Worm (Caenorhabditis elegans) whole organism, L4 larva: ENCODE results near the gene csp-2.

Experiments
- F49E8.2 ChIP-seq: sonication (generic microtip); optimal IDR thresholded peaks from 2 replicates; lab custom pipeline; 2016; ENCODE audit warnings: missing compliant biosample characterization, mild to moderate bottlenecking, missing genetic modification characterization, borderline replicate concordance
- R02D3.7 ChIP-seq: fragments of 150-350 bp; sonication (generic microtip); optimal IDR thresholded peaks from 3 replicates; lab custom pipeline; 2014; ENCODE audit warnings: missing biosample characterization, missing genetic modification characterization
- Y5F2A.4 ChIP-seq: fragments of 200-800 bp; sonication (Bioruptor generic); optimal IDR thresholded peaks from 2 replicates; lab custom pipeline; 2018; ENCODE audit warnings: mild to moderate bottlenecking, missing genetic modification characterization, missing compliant biosample characterization
- ZK546.5 ChIP-seq, 2 experiments: sonication (generic microtip); optimal IDR thresholded peaks; 2 replicates each; lab custom pipeline; 2017; ENCODE audit warnings: missing biosample characterization in 2 of 2, missing genetic modification characterization in 2 of 2
- aly-2 ChIP-seq: sonication (generic microtip); optimal IDR thresholded peaks from 2 replicates; lab custom pipeline; 2018; ENCODE audit warnings: missing biosample characterization, missing genetic modification characterization
- arid-1 ChIP-seq: fragments of 200-800 bp; sonication (Bioruptor generic); conservative IDR thresholded peaks from 2 replicates; pipeline ENCODE4 v1.3.6; 2022; ENCODE audit warnings: missing genetic modification reagents, missing genetic modification characterization, missing compliant biosample characterization
- ceh-20 ChIP-seq: fragments of 200-800 bp; sonication (Bioruptor generic); IDR thresholded peaks from 2 replicates; pipeline ENCODE4 v1.3.6; 2022; ENCODE audit warnings: missing genetic modification reagents, missing genetic modification characterization, missing compliant biosample characterization
- daf-16 ChIP-seq, 3 experiments: sonication (generic microtip); optimal IDR thresholded peaks; 2 replicates each; lab custom pipeline; 2016 to 2017; ENCODE audit warnings: missing genetic modification characterization in 3 of 3, missing genetic modification reagents in 3 of 3, mild to moderate bottlenecking in 2 of 3, missing compliant biosample characterization in 2 of 3, missing biosample characterization in 1 of 3, moderate library complexity in 1 of 3
- daf-8 ChIP-seq: fragments of 200-800 bp; sonication (Bioruptor generic); IDR thresholded peaks from 2 replicates; pipeline ENCODE4 v1.3.6; 2022; ENCODE audit warnings: missing genetic modification characterization, missing compliant biosample characterization
- dmd-9 ChIP-seq: fragments of 200-800 bp; sonication (Bioruptor generic); IDR thresholded peaks from 2 replicates; pipeline ENCODE4 v1.3.6; 2022; ENCODE audit warnings: missing genetic modification reagents, missing genetic modification characterization, missing compliant biosample characterization
- egl-43 ChIP-seq: fragments of 200-800 bp; sonication (Bioruptor generic); IDR thresholded peaks from 2 replicates; pipeline ENCODE4 v1.3.6; 2022; ENCODE audit warnings: missing genetic modification reagents, missing genetic modification characterization, missing compliant biosample characterization
- gei-8 ChIP-seq: fragments of 200-800 bp; sonication (Bioruptor generic); optimal IDR thresholded peaks from 2 replicates; lab custom pipeline; 2018; ENCODE audit warnings: mild to moderate bottlenecking, missing genetic modification characterization, missing compliant biosample characterization
- hlh-11 ChIP-seq: fragments of 200-800 bp; sonication (Bioruptor generic); optimal IDR thresholded peaks from 2 replicates; lab custom pipeline; 2018; ENCODE audit warnings: mild to moderate bottlenecking, missing genetic modification characterization, missing compliant biosample characterization
- lim-7 ChIP-seq: fragments of 200-800 bp; sonication (Bioruptor generic); IDR thresholded peaks from 2 replicates; pipeline ENCODE4 v1.3.6; 2022; ENCODE audit warnings: missing genetic modification characterization, missing compliant biosample characterization
- lin-1 ChIP-seq: fragments of 200-800 bp; sonication (Bioruptor generic); IDR thresholded peaks from 2 replicates; pipeline ENCODE4 v1.3.6; 2022; ENCODE audit warnings: missing genetic modification reagents, missing genetic modification characterization, missing compliant biosample characterization
- lsy-2 ChIP-seq, 2 experiments: fragments of 150-350 bp in 1 of 2; sonication (generic microtip) in 1 of 2; optimal IDR thresholded peaks; 2 replicates each; lab custom pipeline; 2014 to 2017; ENCODE audit warnings: missing biosample characterization in 2 of 2, missing genetic modification characterization in 2 of 2
- madf-5 ChIP-seq, 2 experiments: fragments of 200-800 bp; sonication (Bioruptor generic); IDR thresholded peaks; 2 replicates each; pipeline ENCODE4 v1.3.6; 2022; ENCODE audit warnings: missing compliant biosample characterization in 2 of 2, missing genetic modification characterization in 2 of 2
- mdt-29 ChIP-seq: fragments of 200-800 bp; sonication (Bioruptor generic); IDR thresholded peaks from 2 replicates; pipeline ENCODE4 v1.3.6; 2022; ENCODE audit warnings: missing genetic modification reagents, missing genetic modification characterization, missing compliant biosample characterization
- mep-1 ChIP-seq: fragments of 150-350 bp; sonication (generic microtip); optimal IDR thresholded peaks from 3 replicates; lab custom pipeline; 2014; ENCODE audit warnings: missing biosample characterization, missing genetic modification characterization
- mes-2 ChIP-seq: sonication (generic microtip); optimal IDR thresholded peaks from 2 replicates; lab custom pipeline; 2016; ENCODE audit warnings: missing genotype, mild to moderate bottlenecking, missing genetic modification characterization, missing compliant biosample characterization; ENCODE audit not compliant: poor library complexity, severe bottlenecking
- nhr-10 ChIP-seq: fragments of 150-350 bp; optimal IDR thresholded peaks from 2 replicates; lab custom pipeline; 2014; ENCODE audit warnings: missing biosample characterization, missing genetic modification characterization
- nhr-11 ChIP-seq: fragments of 150-350 bp; optimal IDR thresholded peaks from 2 replicates; lab custom pipeline; 2014; ENCODE audit warnings: missing biosample characterization, missing genetic modification characterization
- nhr-25 ChIP-seq: sonication (generic microtip); optimal IDR thresholded peaks from 2 replicates; lab custom pipeline; 2017; ENCODE audit warnings: missing genetic modification characterization, mild to moderate bottlenecking, missing compliant biosample characterization, antibody characterized with exemption, moderate library complexity, borderline replicate concordance; ENCODE audit not compliant: insufficient read depth
- nhr-28 ChIP-seq: fragments of 150-350 bp; optimal IDR thresholded peaks from 2 replicates; lab custom pipeline; 2014; ENCODE audit warnings: missing biosample characterization, missing genetic modification characterization
- nhr-6 ChIP-seq: fragments of 150-350 bp; optimal IDR thresholded peaks from 2 replicates; lab custom pipeline; 2014; ENCODE audit warnings: missing biosample characterization, missing genetic modification characterization
- php-3 ChIP-seq: fragments of 200-800 bp; sonication (Bioruptor generic); IDR thresholded peaks from 2 replicates; pipeline ENCODE4 v1.3.6; 2022; ENCODE audit warnings: missing genetic modification reagents, missing genetic modification characterization, missing compliant biosample characterization
- tag-97 ChIP-seq: fragments of 200-800 bp; sonication (Bioruptor generic); IDR thresholded peaks from 2 replicates; pipeline ENCODE4 v1.3.6; 2022; ENCODE audit warnings: missing genetic modification characterization, missing compliant biosample characterization
- unc-130 ChIP-seq: sonication (generic microtip); optimal IDR thresholded peaks from 2 replicates; lab custom pipeline; 2016; ENCODE audit warnings: missing genetic modification reagents, missing genetic modification characterization, missing compliant biosample characterization
- unc-39 ChIP-seq: sonication (generic microtip); optimal IDR thresholded peaks from 2 replicates; lab custom pipeline; 2017; ENCODE audit warnings: missing biosample characterization, missing genetic modification characterization
- unc-62 ChIP-seq, 3 experiments: fragments of 150-350 bp in 1 of 3; sonication (generic microtip); optimal IDR thresholded peaks in 2 of 3; peaks in 1 of 3; 1 replicate in 1 of 3; 2 replicates in 2 of 3; lab custom pipeline; 2014 to 2017; ENCODE audit warnings: missing biosample characterization in 3 of 3, missing genetic modification characterization in 3 of 3, missing genetic modification reagents in 3 of 3, missing genotype in 1 of 3
- zfp-3 ChIP-seq: fragments of 200-800 bp; sonication (Bioruptor generic); conservative IDR thresholded peaks from 2 replicates; pipeline ENCODE4 v1.3.6; 2022; ENCODE audit warnings: missing genetic modification reagents, missing genetic modification characterization, missing compliant biosample characterization
- zip-11 ChIP-seq: fragments of 200-800 bp; sonication (Bioruptor generic); IDR thresholded peaks from 2 replicates; pipeline ENCODE4 v1.3.6; 2022; ENCODE audit warnings: missing genetic modification characterization, missing compliant biosample characterization
- ztf-7 ChIP-seq: fragments of 150-350 bp; optimal IDR thresholded peaks from 2 replicates; lab custom pipeline; 2014; ENCODE audit warnings: missing biosample characterization, missing genetic modification characterization

csp-2 gene

ce11 chrIV:6361668-6362067 is 54.1 kb downstream of the csp-2 start, which contains the start of gene Y73B6BL.47:
Y73B6BL.47 (plus strand) TSS chrIV:6361968.
- TF ChIP-seq nhr-10 (tag; lab: Kevin White, UChicago) (no peak), lim-7 (GFP tag; lab: Robert Waterston, UW) (no peak), R02D3.7 (tag; lab: Kevin White, UChicago) (no peak), arid-1 (no peak), unc-62 (GFP tag; optimal IDR thresholded peaks at IDR 0.05 in 1 of 2; lab: Kevin White, UChicago) (no peak), unc-62 (tag; optimal IDR thresholded peaks at IDR 0.05; lab: Kevin White, UChicago) (no peak), Y5F2A.4 (GFP tag; lab: Kevin White, UChicago) (no peak), hlh-11 (tag; lab: Kevin White, UChicago) (no peak), tag-97 (GFP tag; lab: Robert Waterston, UW) (no peak), lsy-2 (tag; optimal IDR thresholded peaks at IDR 0.05; lab: Kevin White, UChicago) (no peak), ceh-20 (GFP tag; lab: Robert Waterston, UW) (no peak), daf-8 (GFP tag; lab: Robert Waterston, UW) (no peak), aly-2 (tag; lab: Kevin White, UChicago) (no peak), gei-8 (no peak), mes-2 (tag; lab: Kevin White, UChicago) (no peak), lin-1 (no peak), nhr-6 (tag; lab: Kevin White, UChicago) (no peak), zfp-3 (GFP tag; lab: Robert Waterston, UW) (no peak)

DNA sequence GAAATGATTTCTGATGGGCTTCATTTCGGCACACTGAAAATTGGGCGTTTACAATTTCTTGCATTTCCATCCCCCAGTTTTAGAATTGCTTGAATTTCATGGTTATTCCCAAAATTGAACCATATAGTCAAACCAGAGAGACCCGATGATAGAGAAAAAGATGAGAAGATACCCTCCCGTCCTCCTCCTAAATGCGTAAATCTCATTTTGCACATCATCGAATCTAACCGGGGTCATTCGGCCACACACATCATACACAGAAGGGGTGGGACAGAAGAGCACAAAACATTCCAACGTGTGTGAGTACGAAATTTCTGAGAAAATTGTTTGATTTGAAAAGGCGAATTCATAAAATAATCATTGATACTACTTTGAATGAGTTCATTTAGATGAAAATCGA is 56.1 kb downstream of the csp-2 start:
- TF ChIP-seq unc-39 (tag; lab: Kevin White, UChicago) (no peak), nhr-28 (tag; lab: Kevin White, UChicago) (no peak), Y5F2A.4 (GFP tag; lab: Kevin White, UChicago) (no peak), nhr-25 (no peak), zip-11 (GFP tag; lab: Robert Waterston, UW) (no peak), daf-16 (GFP tag; optimal IDR thresholded peaks at IDR 0.05; lab: Kevin White, UChicago) (no peak), daf-16 (tag; optimal IDR thresholded peaks at IDR 0.05; lab: Kevin White, UChicago) (no peak), hlh-11 (tag; lab: Kevin White, UChicago) (no peak), aly-2 (tag; lab: Kevin White, UChicago) (no peak), madf-5 (GFP tag; IDR thresholded peaks at IDR 0.05; lab: Robert Waterston, UW) (no peak), mep-1 (tag; lab: Kevin White, UChicago) (no peak), mdt-29 (GFP tag; lab: Robert Waterston, UW) (no peak), unc-130 (no peak), arid-1 (no peak)

DNA sequence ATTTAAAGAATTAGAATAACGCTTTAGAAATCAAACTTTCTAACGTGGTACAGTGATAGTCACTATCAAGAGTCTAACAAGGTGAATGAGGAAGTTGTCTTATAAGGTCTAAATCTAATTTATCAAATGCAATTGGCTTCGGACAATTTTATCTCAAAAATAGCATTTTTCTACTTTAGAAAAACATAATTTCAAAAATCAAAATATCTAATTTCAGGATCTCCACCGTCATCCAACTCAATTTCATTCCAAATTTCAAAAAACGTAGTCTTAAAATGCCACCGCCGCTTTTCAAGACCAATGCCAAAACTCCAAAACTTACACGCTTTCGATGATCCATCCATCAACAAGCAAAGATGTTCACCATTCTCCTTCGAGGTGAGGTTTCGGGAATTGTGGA is 57.5 kb downstream of the csp-2 start, which contains the start of gene Y73B6BL.270:
Gene Y73B6BL.270 (plus strand): TSS at position 301 of the 400 bp plus-strand sequence.
- TF ChIP-seq ZK546.5 (tag; optimal IDR thresholded peaks at IDR 0.05; lab: Kevin White, UChicago): no peak
- no peak for TF ChIP-seq daf-16 (GFP tag; optimal IDR thresholded peaks at IDR 0.05; lab: Kevin White, UChicago)
- no peak for TF ChIP-seq daf-16 (tag; optimal IDR thresholded peaks at IDR 0.05; lab: Kevin White, UChicago)
- no peak for TF ChIP-seq mes-2 (tag; lab: Kevin White, UChicago)
- TF ChIP-seq php-3 (GFP tag; lab: Robert Waterston, UW): no peak
- TF ChIP-seq nhr-11 (tag; lab: Kevin White, UChicago): no peak
- TF ChIP-seq ztf-7 (tag; lab: Kevin White, UChicago): no peak
- no peak for TF ChIP-seq R02D3.7 (tag; lab: Kevin White, UChicago)
- no peak for TF ChIP-seq egl-43 (GFP tag; lab: Robert Waterston, UW)
- no peak for TF ChIP-seq dmd-9 (GFP tag; lab: Robert Waterston, UW)
- no peak for TF ChIP-seq F49E8.2 (tag; lab: Kevin White, UChicago)
